Worm (Caenorhabditis elegans): ENCODE data around the gene C14B1.12.

Gene C14B1.12

ce11 chrIII:3724880-3725279 is at the start of gene C14B1.12:
C14B1.12 (minus strand) TSS chrIII:3724980.
- TF ChIP-seq dmd-4 (tag; optimal IDR thresholded peaks at IDR 0.05), result no peak
- TF ChIP-seq ZK546.5 (tag; optimal IDR thresholded peaks at IDR 0.05), result no peak
- TF ChIP-seq unc-55 (GFP tag; optimal IDR thresholded peaks at IDR 0.05), result no peak
- no peak for TF ChIP-seq nhr-6 (tag; optimal IDR thresholded peaks at IDR 0.05)
- no peak for TF ChIP-seq nhr-10 (tag; optimal IDR thresholded peaks at IDR 0.05)
- no peak for TF ChIP-seq R02D3.7 (tag; optimal IDR thresholded peaks at IDR 0.05)
- TF ChIP-seq nhr-12 (tag; optimal IDR thresholded peaks at IDR 0.05), result no peak
- TF ChIP-seq gmeb-1 (tag; optimal IDR thresholded peaks at IDR 0.05), result no peak
- no peak for TF ChIP-seq nhr-21 (tag; optimal IDR thresholded peaks at IDR 0.05)
- no peak for TF ChIP-seq mbf-1 (tag; optimal IDR thresholded peaks at IDR 0.05)
- no peak for TF ChIP-seq unc-62 (GFP tag; optimal IDR thresholded peaks at IDR 0.05)
- TF ChIP-seq lin-13 (GFP tag; optimal IDR thresholded peaks at IDR 0.05), result no peak
- TF ChIP-seq snpc-4 (tag; optimal IDR thresholded peaks at IDR 0.05), result no peak
- TF ChIP-seq ceh-16 (tag; optimal IDR thresholded peaks at IDR 0.05), result no peak
- TF ChIP-seq zag-1 (tag; optimal IDR thresholded peaks at IDR 0.05), result no peak
- no peak for TF ChIP-seq elt-3 (tag; optimal IDR thresholded peaks at IDR 0.05)
- no peak for TF ChIP-seq lin-11 (tag; optimal IDR thresholded peaks at IDR 0.05)
- TF ChIP-seq egl-27 (tag; optimal IDR thresholded peaks at IDR 0.05), result no peak
- TF ChIP-seq elt-1 (tag; optimal IDR thresholded peaks at IDR 0.05), result no peak

- TF ChIP-seq sem-4 (tag; optimal IDR thresholded peaks at IDR 0.05) (no peak), nhr-25 (tag; optimal IDR thresholded peaks at IDR 0.05) (peak; percentile 18)
These were observed 49.8 kb upstream of the C14B1.12 start for ce11 chrIII:3774550-3774949.

- TF ChIP-seq nhr-129 (tag; optimal IDR thresholded peaks at IDR 0.05), result peak; percentile 67
- peak; percentile 51 for TF ChIP-seq ama-1 (optimal IDR thresholded peaks at IDR 0.05)
- peak; percentile 59 for TF ChIP-seq F13H6.1 (tag; optimal IDR thresholded peaks at IDR 0.05)
- no peak for TF ChIP-seq lin-39 (tag; optimal IDR thresholded peaks at IDR 0.05)
- TF ChIP-seq unc-39 (tag; optimal IDR thresholded peaks at IDR 0.05), result no peak
- TF ChIP-seq Y55F3AM.14 (GFP tag; optimal IDR thresholded peaks at IDR 0.05), result no peak
- peak; percentile 7 to 68 for TF ChIP-seq lsy-2 (tag; optimal IDR thresholded peaks at IDR 0.05)
- peak; percentile 62 for TF ChIP-seq crh-2 (tag; optimal IDR thresholded peaks at IDR 0.05)
- TF ChIP-seq sma-3 (GFP tag; optimal IDR thresholded peaks at IDR 0.05), result peak; percentile 48
- TF ChIP-seq nhr-25 (tag; optimal IDR thresholded peaks at IDR 0.05), result peak; percentile 40
- TF ChIP-seq sma-9 (GFP tag; optimal IDR thresholded peaks at IDR 0.05), result peak; percentile 43
- TF ChIP-seq sma-9 (tag; optimal IDR thresholded peaks at IDR 0.05), result no peak
- no peak for TF ChIP-seq nhr-21 (tag; optimal IDR thresholded peaks at IDR 0.05)
- TF ChIP-seq lin-13 (GFP tag; optimal IDR thresholded peaks at IDR 0.05), result peak; percentile 3
- peak; percentile 61 for TF ChIP-seq unc-55 (GFP tag; optimal IDR thresholded peaks at IDR 0.05)
- TF ChIP-seq C34F6.9 (tag; optimal IDR thresholded peaks at IDR 0.05), result peak; percentile 65
- peak; percentile 17 for TF ChIP-seq egl-27 (tag; optimal IDR thresholded peaks at IDR 0.05)
- TF ChIP-seq blmp-1 (tag; optimal IDR thresholded peaks at IDR 0.05; ENCODE audit: insufficient read depth), result peak; percentile 9
- peak; percentile 60 for TF ChIP-seq nhr-6 (tag; optimal IDR thresholded peaks at IDR 0.05)
- TF ChIP-seq fos-1 (tag; optimal IDR thresholded peaks at IDR 0.05), result peak; percentile 59
These were observed 48.4 kb upstream of the C14B1.12 start, which contains the start of gene lec-4 for ce11 chrIII:3773173-3773572. lec-4 (minus strand) TSS chrIII:3773326.

DNA sequence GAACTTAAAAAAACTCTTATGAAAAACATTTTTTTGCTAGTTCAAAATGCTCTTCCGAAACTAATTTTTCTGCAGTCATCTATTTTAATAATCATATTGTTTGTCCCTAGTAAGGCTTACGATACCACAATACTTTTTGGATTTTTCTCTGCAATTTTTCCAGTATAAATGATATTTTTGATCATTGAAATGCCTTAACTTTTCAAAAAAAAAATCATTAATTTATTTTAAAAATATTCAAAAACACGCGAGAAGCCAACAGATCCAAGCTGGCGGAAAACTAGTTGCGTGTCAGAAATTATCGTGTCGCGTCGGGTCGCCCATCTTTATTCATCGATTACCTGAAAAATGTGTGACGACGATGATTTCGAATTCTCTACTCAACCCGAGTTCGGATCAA is 43.4 kb upstream of the C14B1.12 start, which contains the start of gene gmeb-3:
Gene gmeb-3, plus strand, starts transcription at position 301 of the 400 bp plus-strand sequence.
- TF ChIP-seq sma-9 (GFP tag; optimal IDR thresholded peaks at IDR 0.05) (no peak), sma-9 (tag; optimal IDR thresholded peaks at IDR 0.05) (no peak), aly-2 (tag; optimal IDR thresholded peaks at IDR 0.05) (no peak), skn-1 (tag; optimal IDR thresholded peaks at IDR 0.05) (no peak), lsy-2 (tag; optimal IDR thresholded peaks at IDR 0.05) (no peak), unc-55 (GFP tag; optimal IDR thresholded peaks at IDR 0.05) (no peak), R02D3.7 (tag; optimal IDR thresholded peaks at IDR 0.05) (no peak), sma-3 (GFP tag; optimal IDR thresholded peaks at IDR 0.05) (no peak), ceh-16 (tag; optimal IDR thresholded peaks at IDR 0.05) (no peak), dmd-4 (tag; optimal IDR thresholded peaks at IDR 0.05) (no peak), sem-4 (tag; optimal IDR thresholded peaks at IDR 0.05) (no peak), nhr-237 (tag; optimal IDR thresholded peaks at IDR 0.05) (no peak), nhr-21 (tag; optimal IDR thresholded peaks at IDR 0.05) (no peak), mab-5 (tag; optimal IDR thresholded peaks at IDR 0.05) (no peak), crh-2 (tag; optimal IDR thresholded peaks at IDR 0.05) (no peak)

Data from whole organism, L2 larva.